Worm (Caenorhabditis elegans) whole organism, L4 larva: ENCODE measurements around the gene sprr-2.

Experiments
- F49E8.2 ChIP-seq: sonication (generic microtip); optimal IDR thresholded peaks from 2 replicates; lab custom pipeline; 2016; ENCODE audit warnings: missing compliant biosample characterization, mild to moderate bottlenecking, missing genetic modification characterization, borderline replicate concordance
- T20F7.1 ChIP-seq: fragments of 200-800 bp; sonication (Bioruptor generic); optimal IDR thresholded peaks from 2 replicates; lab custom pipeline; 2018; ENCODE audit warnings: mild to moderate bottlenecking, missing genetic modification characterization, missing compliant biosample characterization
- Y75B8A.6 ChIP-seq: fragments of 200-800 bp; sonication (Bioruptor generic); IDR thresholded peaks from 2 replicates; pipeline ENCODE4 v1.3.6; 2022; ENCODE audit warnings: missing genetic modification reagents, missing genetic modification characterization, missing compliant biosample characterization
- aha-1 ChIP-seq: fragments of 150-350 bp; peaks from one replicate; lab custom pipeline; 2014; ENCODE audit warnings: missing biosample characterization, missing genetic modification characterization
- arid-1 ChIP-seq: fragments of 200-800 bp; sonication (Bioruptor generic); conservative IDR thresholded peaks from 2 replicates; pipeline ENCODE4 v1.3.6; 2022; ENCODE audit warnings: missing genetic modification reagents, missing genetic modification characterization, missing compliant biosample characterization
- attf-4 ChIP-seq: sonication (generic microtip); optimal IDR thresholded peaks from 3 replicates; lab custom pipeline; 2017; ENCODE audit warnings: missing biosample characterization, missing genetic modification characterization
- ceh-28 ChIP-seq: fragments of 150-350 bp; optimal IDR thresholded peaks from 2 replicates; lab custom pipeline; 2014; ENCODE audit warnings: missing biosample characterization, missing genetic modification reagents, missing genetic modification characterization
- ceh-32 ChIP-seq: sonication (generic microtip); optimal IDR thresholded peaks from 2 replicates; lab custom pipeline; 2016; ENCODE audit warnings: mild to moderate bottlenecking, missing genetic modification characterization, missing compliant biosample characterization; ENCODE audit not compliant: poor library complexity
- cey-2 ChIP-seq: sonication (generic microtip); optimal IDR thresholded peaks from 3 replicates; lab custom pipeline; 2017; ENCODE audit warnings: missing genetic modification characterization, mild to moderate bottlenecking, missing compliant biosample characterization, antibody characterized with exemption, borderline replicate concordance; ENCODE audit not compliant: insufficient read depth
- ctbp-1 ChIP-seq: fragments of 200-800 bp; sonication (Bioruptor generic); IDR thresholded peaks from 2 replicates; pipeline ENCODE4 v1.3.6; 2022; ENCODE audit warnings: missing genetic modification reagents, missing genetic modification characterization, missing compliant biosample characterization
- daf-12 ChIP-seq: fragments of 150-350 bp; optimal IDR thresholded peaks from 2 replicates; lab custom pipeline; 2014; ENCODE audit warnings: missing biosample characterization, missing genetic modification reagents, missing genetic modification characterization
- daf-16 ChIP-seq, 3 experiments: sonication (generic microtip); optimal IDR thresholded peaks; 2 replicates each; lab custom pipeline; 2016 to 2017; ENCODE audit warnings: missing genetic modification characterization in 3 of 3, missing genetic modification reagents in 3 of 3, mild to moderate bottlenecking in 2 of 3, missing compliant biosample characterization in 2 of 3, missing biosample characterization in 1 of 3, moderate library complexity in 1 of 3
- daf-8 ChIP-seq: fragments of 200-800 bp; sonication (Bioruptor generic); IDR thresholded peaks from 2 replicates; pipeline ENCODE4 v1.3.6; 2022; ENCODE audit warnings: missing genetic modification characterization, missing compliant biosample characterization
- dmd-6 ChIP-seq: fragments of 200-800 bp; sonication (Bioruptor generic); IDR thresholded peaks from 2 replicates; pipeline ENCODE4 v1.3.6; 2022; ENCODE audit warnings: missing genetic modification reagents, missing genetic modification characterization, missing compliant biosample characterization
- dmd-8 ChIP-seq: fragments of 200-800 bp; sonication (Bioruptor generic); IDR thresholded peaks from 2 replicates; pipeline ENCODE4 v1.3.6; 2022; ENCODE audit warnings: missing genetic modification characterization, missing compliant biosample characterization
- duxl-1 ChIP-seq: sonication (generic microtip); optimal IDR thresholded peaks from 2 replicates; lab custom pipeline; 2016; ENCODE audit warnings: mild to moderate bottlenecking, missing genetic modification characterization, moderate library complexity, missing compliant biosample characterization; ENCODE audit not compliant: poor library complexity
- dve-1 ChIP-seq: sonication (generic microtip); optimal IDR thresholded peaks from 2 replicates; lab custom pipeline; 2017; ENCODE audit warnings: antibody characterized with exemption, mild to moderate bottlenecking, missing genetic modification characterization, missing compliant biosample characterization; ENCODE audit not compliant: insufficient read depth
- egl-43 ChIP-seq: fragments of 200-800 bp; sonication (Bioruptor generic); IDR thresholded peaks from 2 replicates; pipeline ENCODE4 v1.3.6; 2022; ENCODE audit warnings: missing genetic modification reagents, missing genetic modification characterization, missing compliant biosample characterization
- hif-1 ChIP-seq, 2 experiments: sonication (generic microtip); optimal IDR thresholded peaks; 2 replicates each; lab custom pipeline; 2016 to 2017; ENCODE audit warnings: missing compliant biosample characterization in 2 of 2, missing genetic modification characterization in 2 of 2, missing genetic modification reagents in 2 of 2, missing genotype in 2 of 2, mild to moderate bottlenecking in 1 of 2
- hlh-11 ChIP-seq: fragments of 200-800 bp; sonication (Bioruptor generic); optimal IDR thresholded peaks from 2 replicates; lab custom pipeline; 2018; ENCODE audit warnings: mild to moderate bottlenecking, missing genetic modification characterization, missing compliant biosample characterization
- hmg-1.1 ChIP-seq: fragments of 200-800 bp; sonication (Bioruptor generic); IDR thresholded peaks from 2 replicates; pipeline ENCODE4 v1.3.6; 2022; ENCODE audit warnings: missing genetic modification reagents, missing genetic modification characterization, missing compliant biosample characterization
- lin-1 ChIP-seq: fragments of 200-800 bp; sonication (Bioruptor generic); IDR thresholded peaks from 2 replicates; pipeline ENCODE4 v1.3.6; 2022; ENCODE audit warnings: missing genetic modification reagents, missing genetic modification characterization, missing compliant biosample characterization
- lin-13 ChIP-seq: fragments of 150-350 bp; optimal IDR thresholded peaks from 2 replicates; lab custom pipeline; 2014; ENCODE audit warnings: missing biosample characterization, missing genetic modification reagents, missing genetic modification characterization
- mdl-1 ChIP-seq, 2 experiments: fragments of 150-350 bp in 1 of 2; sonication (generic microtip) in 1 of 2; optimal IDR thresholded peaks; 2 replicates each; lab custom pipeline; 2014 to 2017; ENCODE audit warnings: missing biosample characterization in 2 of 2, missing genetic modification characterization in 2 of 2
- mes-2 ChIP-seq: sonication (generic microtip); optimal IDR thresholded peaks from 2 replicates; lab custom pipeline; 2016; ENCODE audit warnings: missing genotype, mild to moderate bottlenecking, missing genetic modification characterization, missing compliant biosample characterization; ENCODE audit not compliant: poor library complexity, severe bottlenecking
- mxl-3 ChIP-seq: fragments of 200-800 bp; sonication (Bioruptor generic); optimal IDR thresholded peaks from 2 replicates; lab custom pipeline; 2018; ENCODE audit warnings: mild to moderate bottlenecking, missing genetic modification characterization, missing compliant biosample characterization
- nhr-11 ChIP-seq: fragments of 150-350 bp; optimal IDR thresholded peaks from 2 replicates; lab custom pipeline; 2014; ENCODE audit warnings: missing biosample characterization, missing genetic modification characterization
- nhr-237 ChIP-seq: sonication (generic microtip); optimal IDR thresholded peaks from 2 replicates; lab custom pipeline; 2017; ENCODE audit warnings: missing biosample characterization, missing genetic modification characterization
- nhr-28 ChIP-seq: fragments of 150-350 bp; optimal IDR thresholded peaks from 2 replicates; lab custom pipeline; 2014; ENCODE audit warnings: missing biosample characterization, missing genetic modification characterization
- nhr-6 ChIP-seq: fragments of 150-350 bp; optimal IDR thresholded peaks from 2 replicates; lab custom pipeline; 2014; ENCODE audit warnings: missing biosample characterization, missing genetic modification characterization
- nhr-77 ChIP-seq: fragments of 150-350 bp; optimal IDR thresholded peaks from 2 replicates; lab custom pipeline; 2014; ENCODE audit warnings: missing biosample characterization, missing genetic modification characterization
- pqm-1 ChIP-seq: sonication (generic microtip); optimal IDR thresholded peaks from 2 replicates; lab custom pipeline; 2017; ENCODE audit warnings: missing biosample characterization, missing genetic modification characterization
- rbr-2 ChIP-seq: sonication (generic microtip); optimal IDR thresholded peaks from 2 replicates; lab custom pipeline; 2016; ENCODE audit warnings: missing genotype, missing genetic modification characterization, missing compliant biosample characterization
- snpc-1.2 ChIP-seq: fragments of 200-800 bp; sonication (Bioruptor generic); IDR thresholded peaks from 2 replicates; pipeline ENCODE4 v1.3.6; 2022; ENCODE audit warnings: missing genetic modification reagents, missing genetic modification characterization, missing compliant biosample characterization
- unc-130 ChIP-seq: sonication (generic microtip); optimal IDR thresholded peaks from 2 replicates; lab custom pipeline; 2016; ENCODE audit warnings: missing genetic modification reagents, missing genetic modification characterization, missing compliant biosample characterization
- unc-39 ChIP-seq: sonication (generic microtip); optimal IDR thresholded peaks from 2 replicates; lab custom pipeline; 2017; ENCODE audit warnings: missing biosample characterization, missing genetic modification characterization
- unc-62 ChIP-seq, 3 experiments: fragments of 150-350 bp in 1 of 3; sonication (generic microtip); optimal IDR thresholded peaks in 2 of 3; peaks in 1 of 3; 1 replicate in 1 of 3; 2 replicates in 2 of 3; lab custom pipeline; 2014 to 2017; ENCODE audit warnings: missing biosample characterization in 3 of 3, missing genetic modification characterization in 3 of 3, missing genetic modification reagents in 3 of 3, missing genotype in 1 of 3
- vab-7 ChIP-seq: fragments of 200-800 bp; sonication (Bioruptor generic); IDR thresholded peaks from 2 replicates; pipeline ENCODE4 v1.3.6; 2022; ENCODE audit warnings: missing genetic modification reagents, missing genetic modification characterization, missing compliant biosample characterization
- zfp-3 ChIP-seq: fragments of 200-800 bp; sonication (Bioruptor generic); conservative IDR thresholded peaks from 2 replicates; pipeline ENCODE4 v1.3.6; 2022; ENCODE audit warnings: missing genetic modification reagents, missing genetic modification characterization, missing compliant biosample characterization
- ztf-7 ChIP-seq: fragments of 150-350 bp; optimal IDR thresholded peaks from 2 replicates; lab custom pipeline; 2014; ENCODE audit warnings: missing biosample characterization, missing genetic modification characterization

sprr-2 gene

DNA sequence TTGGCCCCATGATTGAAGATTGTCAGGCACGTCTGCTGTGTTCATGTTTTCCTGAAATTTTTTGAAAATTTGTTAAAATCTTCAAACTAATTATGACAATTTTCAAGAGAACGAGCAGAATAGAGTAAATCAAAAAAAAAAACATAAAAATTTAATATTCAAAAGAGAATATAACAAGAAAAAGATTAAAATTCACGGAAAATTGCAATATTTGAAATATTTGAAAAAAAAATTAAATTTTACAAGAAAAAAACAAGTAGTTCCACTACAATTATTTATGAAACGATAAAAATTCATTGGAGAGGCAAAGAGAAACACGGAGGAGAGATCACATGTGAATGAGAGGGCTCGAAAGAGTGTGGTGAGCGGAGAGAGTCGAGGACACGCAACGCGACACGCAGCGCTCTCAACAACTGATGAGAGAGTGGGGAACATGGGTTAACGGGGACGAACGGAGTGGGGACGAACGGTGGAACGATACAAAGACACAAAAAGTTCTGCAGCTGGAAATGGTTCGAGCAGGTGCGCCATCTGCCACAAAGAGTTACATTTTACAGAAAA is 31.3 kb downstream of the sprr-2 start, which contains the start of gene mbk-1 (continued):
- no peak for TF ChIP-seq cey-2 (tag; lab: Kevin White, UChicago)
- peak; percentile 91 for TF ChIP-seq nhr-28 (tag; lab: Kevin White, UChicago)
- peak; percentile 75 for TF ChIP-seq mxl-3 (GFP tag; lab: Kevin White, UChicago)
- TF ChIP-seq nhr-6 (tag; lab: Kevin White, UChicago), result peak; percentile 6
- peak; percentile 80 for TF ChIP-seq hmg-1.1
- TF ChIP-seq ctbp-1, result 0 out of 2 replicates have a peak, but pooled peaks have one; percentile 26
- peak; percentile 75 for TF ChIP-seq dmd-6
- peak in 1 of 2 experiments; percentile 27 for TF ChIP-seq hif-1 (tag; optimal IDR thresholded peaks at IDR 0.05; lab: Kevin White, UChicago)
- peak; percentile 76 for TF ChIP-seq nhr-77 (tag; lab: Kevin White, UChicago)
- TF ChIP-seq hlh-11 (tag; lab: Kevin White, UChicago), result peak; percentile 93
- 0 out of 2 replicates have a peak, but pooled peaks have one; percentile 37 for TF ChIP-seq zfp-3
- no peak for TF ChIP-seq daf-8
- peak; percentile 37 for TF ChIP-seq ztf-7 (tag; lab: Kevin White, UChicago)
- TF ChIP-seq daf-12 (tag; lab: Kevin White, UChicago), result no peak

DNA sequence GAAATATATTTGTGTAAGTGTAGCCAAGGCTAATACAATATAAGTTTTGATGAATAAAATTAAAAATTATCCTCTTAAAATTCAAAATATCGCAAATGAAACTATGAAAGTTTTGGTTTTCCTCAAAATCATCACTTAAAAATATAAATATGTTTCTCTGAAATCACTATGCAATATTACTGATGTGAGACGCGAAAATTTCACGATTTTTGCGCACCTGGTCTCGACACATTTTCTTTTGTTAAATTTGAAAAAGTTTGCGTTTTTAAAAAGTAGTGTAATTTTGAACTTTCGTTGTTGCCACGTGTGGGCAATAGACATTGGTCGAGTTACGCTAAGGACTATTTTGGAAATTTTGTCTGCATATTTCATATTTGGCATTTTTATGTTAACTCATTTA is 35.5 kb downstream of the sprr-2 start:
- peak; percentile 96 for TF ChIP-seq aha-1
- peak in 1 of 2 experiments; percentile 4 for TF ChIP-seq unc-62 (GFP tag; optimal IDR thresholded peaks at IDR 0.05 in 1 of 2; lab: Kevin White, UChicago)
- no peak for TF ChIP-seq unc-62 (tag; optimal IDR thresholded peaks at IDR 0.05; lab: Kevin White, UChicago)
- TF ChIP-seq mes-2 (tag; lab: Kevin White, UChicago), result no peak
- TF ChIP-seq, all 104 proteins: peak for 2

ce11 chrX:14831531-14831930 is 38.3 kb downstream of the sprr-2 start, which contains the start of gene dpf-2:
TSS of gene dpf-2 (plus strand) at chrX:14831831.
- TF ChIP-seq nhr-237 (tag; lab: Kevin White, UChicago) (no peak), aha-1 (peak; percentile 10), duxl-1 (tag; lab: Kevin White, UChicago) (no peak), mdl-1 (tag; optimal IDR thresholded peaks at IDR 0.05; lab: Kevin White, UChicago) (no peak), lin-13 (GFP tag; lab: Kevin White, UChicago) (no peak), dve-1 (tag; lab: Kevin White, UChicago) (no peak), dmd-8 (GFP tag; lab: Robert Waterston, UW) (no peak), nhr-11 (tag; lab: Kevin White, UChicago) (no peak), lin-1 (GFP tag; lab: Robert Waterston, UW) (no peak)

ce11 chrX:14838339-14838738 is 45.1 kb downstream of the sprr-2 start:
- TF ChIP-seq attf-4 (tag; lab: Kevin White, UChicago) (no peak), snpc-1.2 (GFP tag; lab: Robert Waterston, UW) (no peak)

ce11 chrX:14841030-14841429 is 47.8 kb downstream of the sprr-2 start:
- TF ChIP-seq ceh-28, result no peak
- peak; percentile 50 for TF ChIP-seq vab-7
- peak in 1 of 2 experiments; percentile 99 for TF ChIP-seq unc-62 (GFP tag; optimal IDR thresholded peaks at IDR 0.05 in 1 of 2; lab: Kevin White, UChicago)
- peak; percentile 38 for TF ChIP-seq unc-62 (tag; optimal IDR thresholded peaks at IDR 0.05; lab: Kevin White, UChicago)
- no peak for TF ChIP-seq Y75B8A.6 (GFP tag; lab: Robert Waterston, UW)
- peak; percentile 90 for TF ChIP-seq nhr-28 (tag; lab: Kevin White, UChicago)
- no peak for TF ChIP-seq snpc-1.2 (GFP tag; lab: Robert Waterston, UW)
- TF ChIP-seq unc-39, result no peak
- no peak for TF ChIP-seq F49E8.2
- TF ChIP-seq rbr-2, result peak; percentile 91
- TF ChIP-seq T20F7.1 (GFP tag; lab: Kevin White, UChicago), result peak; percentile 60
- TF ChIP-seq pqm-1 (tag; lab: Kevin White, UChicago), result peak; percentile 39
- peak; percentile 85 for TF ChIP-seq nhr-77 (tag; lab: Kevin White, UChicago)
- peak in 1 of 2 experiments; percentile 64 for TF ChIP-seq daf-16 (GFP tag; optimal IDR thresholded peaks at IDR 0.05; lab: Kevin White, UChicago)
- TF ChIP-seq daf-16 (tag; optimal IDR thresholded peaks at IDR 0.05; lab: Kevin White, UChicago), result peak; percentile 59
- TF ChIP-seq egl-43 (GFP tag; lab: Robert Waterston, UW), result no peak; the same call in 1 of the 2 replicates
- TF ChIP-seq ceh-32, result peak; percentile 49
- peak; percentile 85 for TF ChIP-seq dmd-6
- TF ChIP-seq mdl-1 (tag; optimal IDR thresholded peaks at IDR 0.05; lab: Kevin White, UChicago), result peak; percentile 75 to 97
- peak; percentile 93 for TF ChIP-seq hlh-11 (tag; lab: Kevin White, UChicago)
- 0 out of 2 replicates have a peak, but pooled peaks have one; percentile 7 for TF ChIP-seq arid-1 (GFP tag; lab: Robert Waterston, UW)
- no peak for TF ChIP-seq unc-130 (GFP tag; lab: Kevin White, UChicago)
